In the genomic region with DNA sequence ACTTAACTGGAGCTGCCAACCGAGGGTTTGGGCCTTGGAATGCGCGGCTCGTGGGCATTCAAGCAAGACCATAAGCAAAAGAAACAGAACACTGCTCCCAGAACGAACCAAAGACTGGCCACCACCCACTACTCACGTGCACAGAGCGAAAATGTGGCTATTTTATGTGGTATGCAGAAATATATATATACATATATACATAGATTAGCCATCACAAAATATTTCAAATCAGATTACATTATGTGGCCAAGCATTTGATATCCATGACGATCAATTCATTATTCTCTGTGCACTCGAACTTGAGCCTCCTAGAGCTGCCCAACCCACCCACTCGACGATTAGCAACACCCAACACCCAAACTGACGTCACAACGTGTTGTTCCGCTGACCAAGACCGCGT, we compare ENCODE assay signal across 1 fruit fly cellular context.
TF ChIP-seq lines count a peak whose summit lies in the region.

No protein-coding gene starts in this region.

TF ChIP-seq in whole organism, prepupa, 60 proteins besides CTCF, POLR2A, EP300 and RAD21 (continued from another document):
- peak; percentile 18 for TF ChIP-seq CG4318 (GFP tag; optimal IDR thresholded peaks at IDR 0.05; lab: Kevin White, UChicago)
- peak; percentile 50 for TF ChIP-seq CG3032 (tag; optimal IDR thresholded peaks at IDR 0.05; lab: Kevin White, UChicago)
- TF ChIP-seq CG6163 (GFP tag; IDR thresholded peaks at IDR 0.05; lab: Robert Waterston, UW), result peak; percentile 74
- TF ChIP-seq esn (GFP tag; optimal IDR thresholded peaks at IDR 0.05; lab: Kevin White, UChicago), result peak; percentile 44
- TF ChIP-seq OdsH (GFP tag; optimal IDR thresholded peaks at IDR 0.05; lab: Kevin White, UChicago), result peak; percentile 39
- TF ChIP-seq svp (GFP tag; lab: Kevin White, UChicago), result peak; percentile 69
- peak; percentile 46 for TF ChIP-seq topi (GFP tag; optimal IDR thresholded peaks at IDR 0.05; lab: Kevin White, UChicago)
- no peak for TF ChIP-seq Eip93F (GFP tag; optimal IDR thresholded peaks at IDR 0.05; lab: Kevin White, UChicago)
- TF ChIP-seq Lpt (GFP tag; optimal IDR thresholded peaks at IDR 0.05; lab: Kevin White, UChicago), result no peak
- peak; percentile 37 for TF ChIP-seq cyc (GFP tag; optimal IDR thresholded peaks at IDR 0.05; lab: Kevin White, UChicago)
- TF ChIP-seq Sox102F (GFP tag; optimal IDR thresholded peaks at IDR 0.05; lab: Kevin White, UChicago), result peak; percentile 17
- peak; percentile 72 for TF ChIP-seq Sox14 (GFP tag; optimal IDR thresholded peaks at IDR 0.05; lab: Kevin White, UChicago)
- TF ChIP-seq CG11762 (GFP tag; optimal IDR thresholded peaks at IDR 0.05; lab: Kevin White, UChicago; ENCODE audit: insufficient read depth), result no peak
- no peak for TF ChIP-seq CG8319 (GFP tag; optimal IDR thresholded peaks at IDR 0.05; lab: Kevin White, UChicago)
- no peak for TF ChIP-seq Hr38 (GFP tag; optimal IDR thresholded peaks at IDR 0.05; lab: Kevin White, UChicago)
- TF ChIP-seq salr (GFP tag; optimal IDR thresholded peaks at IDR 0.05; lab: Kevin White, UChicago), result peak in 1 of 2 experiments; percentile 35
- TF ChIP-seq CG3919 (GFP tag; optimal IDR thresholded peaks at IDR 0.05; lab: Kevin White, UChicago), result peak; percentile 55
- TF ChIP-seq fd59A (GFP tag; optimal IDR thresholded peaks at IDR 0.05; lab: Kevin White, UChicago), result peak; percentile 35
- TF ChIP-seq dsx (GFP tag; optimal IDR thresholded peaks at IDR 0.05; lab: Kevin White, UChicago; ENCODE audit: poor library complexity, severe bottlenecking), result no peak
- TF ChIP-seq CG6808 (GFP tag; optimal IDR thresholded peaks at IDR 0.05; lab: Kevin White, UChicago), result peak; percentile 50
- peak; percentile 65 for TF ChIP-seq Eip78C (GFP tag; lab: Kevin White, UChicago)
- peak; percentile 31 for TF ChIP-seq spab (GFP tag; optimal IDR thresholded peaks at IDR 0.05; lab: Kevin White, UChicago)
- no peak for TF ChIP-seq CG9139 (GFP tag; optimal IDR thresholded peaks at IDR 0.05; lab: Kevin White, UChicago)
- TF ChIP-seq CG34406 (GFP tag; optimal IDR thresholded peaks at IDR 0.05; lab: Kevin White, UChicago), result no peak
- peak; percentile 27; the same call in 1 of the 2 replicates for TF ChIP-seq CG11294 (GFP tag; IDR thresholded peaks at IDR 0.05; lab: Robert Waterston, UW)
- TF ChIP-seq CG1621 (tag; optimal IDR thresholded peaks at IDR 0.05; lab: Kevin White, UChicago), result peak; percentile 7
- TF ChIP-seq CG31627 (GFP tag; optimal IDR thresholded peaks at IDR 0.05; lab: Kevin White, UChicago), result peak; percentile 7
- TF ChIP-seq Smox (GFP tag; optimal IDR thresholded peaks at IDR 0.05; lab: Kevin White, UChicago), result peak; percentile 13
- no peak for TF ChIP-seq Sox15 (GFP tag; optimal IDR thresholded peaks at IDR 0.05; lab: Kevin White, UChicago)
- TF ChIP-seq vri (GFP tag; optimal IDR thresholded peaks at IDR 0.05; lab: Kevin White, UChicago), result no peak
- peak; percentile 58 for TF ChIP-seq Met (GFP tag; optimal IDR thresholded peaks at IDR 0.05; lab: Kevin White, UChicago)
- TF ChIP-seq CG8119 (GFP tag; IDR thresholded peaks at IDR 0.05; lab: Robert Waterston, UW), result peak; percentile 66; the same call in 2 of the 3 replicates
- TF ChIP-seq Blimp-1 (GFP tag; optimal IDR thresholded peaks at IDR 0.05; lab: Kevin White, UChicago), result no peak
- no peak for TF ChIP-seq CG7368 (GFP tag; optimal IDR thresholded peaks at IDR 0.05; lab: Kevin White, UChicago)
- no peak for TF ChIP-seq fd85E (GFP tag; optimal IDR thresholded peaks at IDR 0.05; lab: Kevin White, UChicago)
- no peak for TF ChIP-seq Ets21C (GFP tag; optimal IDR thresholded peaks at IDR 0.05; lab: Kevin White, UChicago)
- no peak for TF ChIP-seq CG6276 (GFP tag; optimal IDR thresholded peaks at IDR 0.05; lab: Kevin White, UChicago)
